Worm (Caenorhabditis elegans): ENCODE results near the gene msp-57.

Gene msp-57

DNA sequence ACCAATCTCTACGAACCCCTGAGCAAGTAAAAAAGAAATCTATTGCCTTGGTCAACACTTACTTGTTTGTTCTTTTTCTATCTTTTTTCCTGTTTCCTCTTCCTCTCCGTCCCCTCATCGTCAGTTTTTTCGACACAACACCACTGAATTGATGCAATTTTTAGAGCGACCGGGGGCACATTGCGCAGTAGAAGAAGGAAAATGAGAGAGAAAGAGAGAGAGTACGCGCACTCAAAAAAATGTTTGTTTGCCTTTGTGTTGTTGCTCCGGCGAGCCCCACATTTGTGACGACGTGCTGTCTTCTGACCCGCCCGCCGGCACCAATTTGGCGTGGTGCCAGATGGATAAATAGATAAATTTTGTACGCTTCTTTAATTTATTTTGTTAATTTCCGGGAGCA, 37.8 kb downstream of the msp-57 start:
- TF ChIP-seq hmg-4 (GFP tag; optimal IDR thresholded peaks at IDR 0.05) (no peak), ama-1 (optimal IDR thresholded peaks at IDR 0.05) (no peak), tbx-11 (GFP tag; IDR thresholded peaks at IDR 0.05) (no peak), B0310.2 (tag; optimal IDR thresholded peaks at IDR 0.05) (no peak), flt-1 (GFP tag; IDR thresholded peaks at IDR 0.05) (no peak), ceh-36 (tag; optimal IDR thresholded peaks at IDR 0.05) (no peak), tra-4 (tag; optimal IDR thresholded peaks at IDR 0.05) (no peak), aly-1 (tag; optimal IDR thresholded peaks at IDR 0.05) (no peak), sea-1 (GFP tag; conservative IDR thresholded peaks at IDR 0.05) (no peak), hmbx-1 (tag; optimal IDR thresholded peaks at IDR 0.05) (no peak), ceh-13 (GFP tag; optimal IDR thresholded peaks at IDR 0.05) (no peak), F13C5.2 (tag; optimal IDR thresholded peaks at IDR 0.05) (no peak), tbx-37 (GFP tag; conservative IDR thresholded peaks at IDR 0.05) (no peak)

- TF ChIP-seq hnd-1 (tag; optimal IDR thresholded peaks at IDR 0.05) = no peak
- TF ChIP-seq B0310.2 (tag; optimal IDR thresholded peaks at IDR 0.05) = no peak
- no peak for TF ChIP-seq ceh-36 (tag; optimal IDR thresholded peaks at IDR 0.05)
- no peak for TF ChIP-seq ama-1 (optimal IDR thresholded peaks at IDR 0.05)
- TF ChIP-seq sea-1 (GFP tag; conservative IDR thresholded peaks at IDR 0.05) = no peak
- TF ChIP-seq tbx-37 (GFP tag; conservative IDR thresholded peaks at IDR 0.05) = no peak
- TF ChIP-seq F13C5.2 (tag; optimal IDR thresholded peaks at IDR 0.05) = no peak
- no peak for TF ChIP-seq scrt-1 (GFP tag; IDR thresholded peaks at IDR 0.05)
- no peak for TF ChIP-seq aly-1 (tag; optimal IDR thresholded peaks at IDR 0.05)
- no peak for TF ChIP-seq ets-7 (tag; optimal IDR thresholded peaks at IDR 0.05)
- TF ChIP-seq pes-1 (GFP tag; IDR thresholded peaks at IDR 0.05) = no peak
- TF ChIP-seq hmbx-1 (tag; optimal IDR thresholded peaks at IDR 0.05) = no peak
- no peak for TF ChIP-seq hmg-4 (GFP tag; optimal IDR thresholded peaks at IDR 0.05)
- TF ChIP-seq tra-4 (tag; optimal IDR thresholded peaks at IDR 0.05) = no peak
- TF ChIP-seq flt-1 (GFP tag; IDR thresholded peaks at IDR 0.05) = no peak
- no peak for TF ChIP-seq ceh-13 (GFP tag; optimal IDR thresholded peaks at IDR 0.05)
- TF ChIP-seq tbx-11 (GFP tag; IDR thresholded peaks at IDR 0.05) = no peak
Observed at ce11 chrIV:5101945-5102344, 39.6 kb downstream of the msp-57 start.

- no peak for TF ChIP-seq ets-7 (tag; optimal IDR thresholded peaks at IDR 0.05)
Observed at ce11 chrIV:5103229-5103894, 41.0 kb downstream of the msp-57 start, which contains the start of gene C02B10.3. TSS of gene C02B10.3 (minus strand) at chrIV:5103279.

DNA sequence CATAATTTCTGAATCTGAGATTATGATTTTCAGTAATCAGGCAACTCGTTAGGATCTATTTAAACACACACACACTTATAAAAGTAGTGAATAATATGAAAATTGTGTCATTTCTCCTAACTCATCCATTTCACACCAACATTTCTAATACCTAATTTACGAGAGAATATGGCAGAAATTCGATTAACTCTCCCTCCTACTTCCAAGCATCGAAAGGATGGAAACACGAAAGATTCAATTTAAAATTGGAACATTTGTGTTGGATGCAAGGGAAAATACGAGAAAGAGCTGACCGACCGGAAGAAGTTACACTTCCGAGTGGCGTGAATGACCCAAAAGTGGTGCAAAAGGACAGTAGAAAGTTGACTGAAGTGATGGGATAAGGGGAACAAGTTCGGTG, 46.6 kb downstream of the msp-57 start:
- TF ChIP-seq ama-1 (optimal IDR thresholded peaks at IDR 0.05) (no peak), hmbx-1 (tag; optimal IDR thresholded peaks at IDR 0.05) (no peak), F13C5.2 (tag; optimal IDR thresholded peaks at IDR 0.05) (no peak), sea-1 (GFP tag; conservative IDR thresholded peaks at IDR 0.05) (no peak), hnd-1 (tag; optimal IDR thresholded peaks at IDR 0.05) (no peak), flt-1 (GFP tag; IDR thresholded peaks at IDR 0.05) (no peak)

DNA sequence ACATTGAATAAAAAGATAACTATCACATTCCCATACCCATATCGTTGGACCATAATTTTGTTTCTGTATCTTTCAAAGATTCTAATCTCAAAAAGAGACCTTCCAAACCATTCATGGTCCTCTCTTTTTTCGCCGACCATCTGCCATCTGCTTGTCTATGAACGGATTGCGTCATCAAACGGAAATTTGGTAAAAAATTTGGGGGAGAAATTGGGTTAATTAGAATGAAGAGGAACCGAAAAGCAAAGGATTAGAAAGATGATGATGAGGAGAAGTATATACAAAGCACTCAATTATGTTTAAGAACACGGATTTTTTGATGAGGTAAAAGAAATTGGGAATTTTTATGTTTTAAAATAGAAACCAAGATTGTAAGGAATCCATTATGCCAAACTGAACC, 47.6 kb downstream of the msp-57 start:
- TF ChIP-seq hmg-4 (GFP tag; optimal IDR thresholded peaks at IDR 0.05) (no peak), tra-4 (tag; optimal IDR thresholded peaks at IDR 0.05) (no peak), ets-7 (tag; optimal IDR thresholded peaks at IDR 0.05) (no peak), ceh-13 (GFP tag; optimal IDR thresholded peaks at IDR 0.05) (no peak), ama-1 (optimal IDR thresholded peaks at IDR 0.05) (no peak), tbx-11 (GFP tag; IDR thresholded peaks at IDR 0.05) (no peak), B0310.2 (tag; optimal IDR thresholded peaks at IDR 0.05) (no peak), tbx-37 (GFP tag; conservative IDR thresholded peaks at IDR 0.05) (no peak), hmbx-1 (tag; optimal IDR thresholded peaks at IDR 0.05) (no peak), ceh-36 (tag; optimal IDR thresholded peaks at IDR 0.05) (no peak), scrt-1 (GFP tag; IDR thresholded peaks at IDR 0.05) (no peak), sea-1 (GFP tag; conservative IDR thresholded peaks at IDR 0.05) (no peak), F13C5.2 (tag; optimal IDR thresholded peaks at IDR 0.05) (no peak), flt-1 (GFP tag; IDR thresholded peaks at IDR 0.05) (no peak), hnd-1 (tag; optimal IDR thresholded peaks at IDR 0.05) (no peak), pes-1 (GFP tag; IDR thresholded peaks at IDR 0.05) (no peak), aly-1 (tag; optimal IDR thresholded peaks at IDR 0.05) (no peak)

- TF ChIP-seq ceh-13 (GFP tag; optimal IDR thresholded peaks at IDR 0.05) (no peak), hnd-1 (tag; optimal IDR thresholded peaks at IDR 0.05) (no peak), ceh-36 (tag; optimal IDR thresholded peaks at IDR 0.05) (no peak), ama-1 (optimal IDR thresholded peaks at IDR 0.05) (no peak), sea-1 (GFP tag; conservative IDR thresholded peaks at IDR 0.05) (no peak), tra-4 (tag; optimal IDR thresholded peaks at IDR 0.05) (no peak), hmg-4 (GFP tag; optimal IDR thresholded peaks at IDR 0.05) (no peak), aly-1 (tag; optimal IDR thresholded peaks at IDR 0.05) (no peak)
Observed at ce11 chrIV:5110391-5110930, 48.1 kb downstream of the msp-57 start.

ce11 chrIV:5111533-5111932, 49.2 kb downstream of the msp-57 start, which contains the start of gene AC7.3:
TSS of gene AC7.3 (plus strand) at chrIV:5111833.
- TF ChIP-seq hmg-4 (GFP tag; optimal IDR thresholded peaks at IDR 0.05) (no peak), aly-1 (tag; optimal IDR thresholded peaks at IDR 0.05) (no peak), flt-1 (GFP tag; IDR thresholded peaks at IDR 0.05) (no peak), F13C5.2 (tag; optimal IDR thresholded peaks at IDR 0.05) (no peak), hmbx-1 (tag; optimal IDR thresholded peaks at IDR 0.05) (no peak), scrt-1 (GFP tag; IDR thresholded peaks at IDR 0.05) (no peak), tra-4 (tag; optimal IDR thresholded peaks at IDR 0.05) (no peak), hnd-1 (tag; optimal IDR thresholded peaks at IDR 0.05) (no peak), ama-1 (optimal IDR thresholded peaks at IDR 0.05) (no peak)
